Worm (Caenorhabditis elegans) whole organism, early embryonic: ENCODE results near the gene C52A11.3.

Experiments
- ama-1 ChIP-seq: fragments of 150-350 bp; optimal IDR thresholded peaks from 2 replicates; lab custom pipeline; 2014
- flt-1 ChIP-seq: fragments of 200-800 bp; sonication (Bioruptor generic); IDR thresholded peaks from 2 replicates; pipeline ENCODE4 v1.3.6; 2022; ENCODE audit warnings: missing genetic modification characterization, missing compliant biosample characterization
- tbx-11 ChIP-seq: fragments of 200-800 bp; sonication (Bioruptor generic); IDR thresholded peaks from 2 replicates; pipeline ENCODE4 v1.3.6; 2022; ENCODE audit warnings: missing genetic modification characterization, missing compliant biosample characterization
- tra-4 ChIP-seq: sonication (generic microtip); optimal IDR thresholded peaks from 2 replicates; lab custom pipeline; 2017; ENCODE audit warnings: missing genetic modification characterization, missing compliant biosample characterization

- TF ChIP-seq flt-1: no peak
- no peak for TF ChIP-seq ama-1 (lab: Kevin White, UChicago)
- no peak for TF ChIP-seq tbx-11 (GFP tag; lab: Robert Waterston, UW)
- TF ChIP-seq tra-4 (tag; lab: Kevin White, UChicago): no peak
These were observed 5.6 kb upstream of the C52A11.3 start, which contains the start of gene glb-12 for ce11 chrII:10731552-10731951.
